Fruit fly (Drosophila melanogaster) whole organism, embryonic: ENCODE measurements around the gene Hrd3.

Experiments used
- Atf-2 ChIP-seq: fragments of 200-800 bp; sonication (Bioruptor generic); optimal IDR thresholded peaks from 2 replicates; lab custom pipeline; 2016; ENCODE audit warnings: missing biosample characterization, missing genetic modification characterization
- BEAF-32 ChIP-seq: fragments of 200-800 bp; sonication (Bioruptor generic); optimal IDR thresholded peaks from 3 replicates; lab custom pipeline; 2017; ENCODE audit warnings: missing biosample characterization, missing genetic modification characterization, mild to moderate bottlenecking, moderate library complexity, missing genetic modification reagents
- CG1024 ChIP-seq: fragments of 200-800 bp; sonication (Bioruptor generic); IDR thresholded peaks from 2 replicates; pipeline ENCODE4 v1.3.6; 2022; ENCODE audit warnings: missing biosample characterization, missing genetic modification characterization
- CG12299 ChIP-seq: fragments of 200-800 bp; sonication (Bioruptor generic); optimal IDR thresholded peaks from 2 replicates; lab custom pipeline; 2018; ENCODE audit warnings: missing biosample characterization, mild to moderate bottlenecking, missing genetic modification characterization
- CG15011 ChIP-seq: fragments of 200-800 bp; sonication (Bioruptor generic); optimal IDR thresholded peaks from 3 replicates; lab custom pipeline; 2018; ENCODE audit warnings: missing biosample characterization, mild to moderate bottlenecking, missing genetic modification characterization
- CG15601 ChIP-seq: fragments of 200-800 bp; sonication (Bioruptor generic); optimal IDR thresholded peaks from 3 replicates; lab custom pipeline; 2019; ENCODE audit warnings: missing biosample characterization, mild to moderate bottlenecking, missing genetic modification characterization, moderate library complexity
- CG15696 ChIP-seq: fragments of 200-800 bp; sonication (Bioruptor generic); optimal IDR thresholded peaks from 2 replicates; lab custom pipeline; 2019; ENCODE audit warnings: missing biosample characterization, mild to moderate bottlenecking, missing genetic modification characterization, moderate library complexity
- CG1602 ChIP-seq: fragments of 200-800 bp; sonication (Bioruptor generic); optimal IDR thresholded peaks from 3 replicates; lab custom pipeline; 2016; ENCODE audit warnings: missing biosample characterization, missing genetic modification characterization
- CG16813 ChIP-seq: fragments of 200-800 bp; sonication (Bioruptor generic); IDR thresholded peaks from 3 replicates; pipeline ENCODE4 v1.3.6; 2022; ENCODE audit warnings: missing biosample characterization, missing genetic modification characterization; ENCODE audit not compliant: partially characterized antibody
- CG17186 ChIP-seq: fragments of 200-800 bp; sonication (Bioruptor generic); optimal IDR thresholded peaks from 3 replicates; lab custom pipeline; 2017; ENCODE audit warnings: missing biosample characterization, missing genetic modification reagents, missing genetic modification characterization
- CG17385 ChIP-seq: fragments of 200-800 bp; sonication (Bioruptor generic); optimal IDR thresholded peaks from 3 replicates; lab custom pipeline; 2018; ENCODE audit warnings: missing biosample characterization, mild to moderate bottlenecking, missing genetic modification characterization
- CG17912 ChIP-seq: fragments of 200-800 bp; sonication (Bioruptor generic); optimal IDR thresholded peaks from 2 replicates; lab custom pipeline; 2018; ENCODE audit warnings: missing biosample characterization, mild to moderate bottlenecking, missing genetic modification characterization
- CG31224 ChIP-seq: fragments of 200-800 bp; sonication (Bioruptor generic); IDR thresholded peaks from 2 replicates; pipeline ENCODE4 v1.3.6; 2022; ENCODE audit warnings: missing biosample characterization, missing genetic modification characterization
- CG32532 ChIP-seq: fragments of 200-800 bp; sonication (Bioruptor generic); IDR thresholded peaks from 2 replicates; pipeline ENCODE4 v1.3.6; 2022; ENCODE audit warnings: missing biosample characterization, missing genetic modification characterization
- CG3726 ChIP-seq: fragments of 200-800 bp; sonication (Bioruptor generic); IDR thresholded peaks from 3 replicates; pipeline ENCODE4, ENCODE4 v1.3.6; 2022; ENCODE audit warnings: missing biosample characterization, missing genetic modification characterization
- CG3847 ChIP-seq: fragments of 200-800 bp; sonication (Bioruptor generic); IDR thresholded peaks from 2 replicates; pipeline ENCODE4 v1.3.6; 2022; ENCODE audit warnings: missing biosample characterization, missing genetic modification characterization
- CG4404 ChIP-seq: fragments of 200-800 bp; sonication (Bioruptor generic); IDR thresholded peaks from 2 replicates; pipeline ENCODE4 v1.3.6; 2022; ENCODE audit warnings: missing biosample characterization, missing genetic modification characterization
- CG6683 ChIP-seq: fragments of 200-800 bp; sonication (Bioruptor generic); optimal IDR thresholded peaks from 2 replicates; lab custom pipeline; 2017; ENCODE audit warnings: missing biosample characterization, mild to moderate bottlenecking, missing genetic modification characterization, missing genetic modification reagents
- CG6854 ChIP-seq: fragments of 200-800 bp; sonication (Bioruptor generic); optimal IDR thresholded peaks from 3 replicates; lab custom pipeline; 2017; ENCODE audit warnings: missing biosample characterization, mild to moderate bottlenecking, missing genetic modification characterization
- CG7372 ChIP-seq: fragments of 200-800 bp; sonication (Bioruptor generic); IDR thresholded peaks from 2 replicates; pipeline ENCODE4 v1.3.6; 2022; ENCODE audit warnings: missing biosample characterization, missing genetic modification characterization
- CG8359 ChIP-seq: fragments of 200-800 bp; sonication (Bioruptor generic); optimal IDR thresholded peaks from 2 replicates; lab custom pipeline; 2017; ENCODE audit warnings: missing biosample characterization, mild to moderate bottlenecking, missing genetic modification characterization, borderline replicate concordance
- CG8944 ChIP-seq: fragments of 200-800 bp; sonication (Bioruptor generic); optimal IDR thresholded peaks from 3 replicates; lab custom pipeline; 2016; ENCODE audit warnings: missing biosample characterization, missing genetic modification characterization
- CG9817 ChIP-seq: fragments of 200-800 bp; sonication (Bioruptor generic); optimal IDR thresholded peaks from 2 replicates; lab custom pipeline; 2018; ENCODE audit warnings: missing biosample characterization, mild to moderate bottlenecking, missing genetic modification characterization, moderate library complexity
- CG9876 ChIP-seq: fragments of 200-800 bp; sonication (Bioruptor generic); optimal IDR thresholded peaks from 2 replicates; lab custom pipeline; 2016; ENCODE audit warnings: missing biosample characterization, missing genetic modification characterization
- Camta ChIP-seq: fragments of 200-800 bp; sonication (Bioruptor generic); optimal IDR thresholded peaks from 2 replicates; lab custom pipeline; 2016; ENCODE audit warnings: missing biosample characterization, missing genetic modification characterization
- D19A ChIP-seq: fragments of 200-800 bp; optimal IDR thresholded peaks from 3 replicates; lab custom pipeline; 2019; ENCODE audit warnings: missing biosample characterization, mild to moderate bottlenecking, missing genetic modification characterization, moderate library complexity
- Fer1 ChIP-seq: fragments of 200-800 bp; sonication (Bioruptor generic); optimal IDR thresholded peaks from 2 replicates; lab custom pipeline; 2017; ENCODE audit warnings: missing biosample characterization, mild to moderate bottlenecking, missing genetic modification characterization
- HHEX ChIP-seq: fragments of 200-800 bp; sonication (Bioruptor generic); optimal IDR thresholded peaks from 3 replicates; lab custom pipeline; 2017; ENCODE audit warnings: missing biosample characterization, mild to moderate bottlenecking, missing genetic modification characterization, missing genetic modification reagents
- HmgD ChIP-seq: fragments of 200-800 bp; sonication (Bioruptor generic); optimal IDR thresholded peaks from 3 replicates; lab custom pipeline; 2016; ENCODE audit warnings: missing biosample characterization, missing genetic modification characterization
- Hr78 ChIP-seq, 2 experiments: fragments of 200-800 bp in 1 of 2; fragments of >200 bp in 1 of 2; sonication (Bioruptor generic) in 1 of 2; optimal IDR thresholded peaks; 2 replicates each; lab custom pipeline; 2017 to 2019; ENCODE audit warnings: missing biosample characterization in 2 of 2, missing genetic modification characterization in 2 of 2, mild to moderate bottlenecking in 1 of 2, moderate library complexity in 1 of 2
- Meics ChIP-seq: fragments of 200-800 bp; sonication (Bioruptor generic); optimal IDR thresholded peaks from 2 replicates; lab custom pipeline; 2017; ENCODE audit warnings: missing biosample characterization, mild to moderate bottlenecking, missing genetic modification characterization
- Myb ChIP-seq: fragments of 200-800 bp; sonication (Bioruptor generic); optimal IDR thresholded peaks from 2 replicates; lab custom pipeline; 2016; ENCODE audit warnings: missing biosample characterization, missing genetic modification characterization
- NK7.1 ChIP-seq: fragments of 200-800 bp; sonication (Bioruptor generic); optimal IDR thresholded peaks from 3 replicates; lab custom pipeline; 2016; ENCODE audit warnings: missing biosample characterization, missing genetic modification characterization
- Nf-YA ChIP-seq: fragments of 200-800 bp; sonication (Bioruptor generic); IDR thresholded peaks from 2 replicates; pipeline ENCODE4 v1.3.6; 2022; ENCODE audit warnings: missing biosample characterization, missing genetic modification characterization
- Side ChIP-seq: fragments of 200-800 bp; sonication (Bioruptor generic); optimal IDR thresholded peaks from 2 replicates; lab custom pipeline; 2016; ENCODE audit warnings: missing biosample characterization, missing genetic modification characterization
- Six4 ChIP-seq: fragments of 200-800 bp; sonication (Bioruptor generic); optimal IDR thresholded peaks from 2 replicates; lab custom pipeline; 2016; ENCODE audit warnings: missing biosample characterization, missing genetic modification characterization
- Trl ChIP-seq, 3 experiments: fragments of >200 bp in 2 of 3; fragments of 200-800 bp in 1 of 3; sonication (Bioruptor generic) in 1 of 3; optimal IDR thresholded peaks; 2 replicates in 1 of 3; 3 replicates in 2 of 3; lab custom pipeline; 2016 to 2017; ENCODE audit warnings: missing biosample characterization in 1 of 3, missing genetic modification characterization in 1 of 3
- ap ChIP-seq: fragments of 200-800 bp; sonication (Bioruptor generic); IDR thresholded peaks from 2 replicates; pipeline ENCODE4 v1.3.6; 2022; ENCODE audit warnings: missing biosample characterization, missing genetic modification characterization
- btn ChIP-seq: fragments of 200-800 bp; sonication (Bioruptor generic); optimal IDR thresholded peaks from 2 replicates; lab custom pipeline; 2016; ENCODE audit warnings: missing biosample characterization, missing genetic modification characterization
- cg ChIP-seq: fragments of 200-800 bp; sonication (Bioruptor generic); optimal IDR thresholded peaks from 3 replicates; lab custom pipeline; 2019; ENCODE audit warnings: missing biosample characterization, mild to moderate bottlenecking, missing genetic modification characterization, moderate library complexity
- crp ChIP-seq, 2 experiments: fragments of 200-800 bp; sonication (Bioruptor generic); optimal IDR thresholded peaks; 2 replicates in 1 of 2; 3 replicates in 1 of 2; lab custom pipeline; 2017; ENCODE audit warnings: missing biosample characterization in 2 of 2, missing genetic modification characterization in 2 of 2, mild to moderate bottlenecking in 1 of 2, moderate library complexity in 1 of 2
- fd3F ChIP-seq: fragments of 200-800 bp; sonication (Bioruptor generic); optimal IDR thresholded peaks from 2 replicates; lab custom pipeline; 2018; ENCODE audit warnings: missing biosample characterization, mild to moderate bottlenecking, missing genetic modification characterization, moderate library complexity
- ind ChIP-seq: fragments of 200-800 bp; sonication (Bioruptor generic); optimal IDR thresholded peaks from 3 replicates; lab custom pipeline; 2016; ENCODE audit warnings: missing biosample characterization, missing genetic modification characterization
- mam ChIP-seq: fragments of 200-800 bp; sonication (Bioruptor generic); optimal IDR thresholded peaks from 3 replicates; lab custom pipeline; 2016; ENCODE audit warnings: missing biosample characterization, missing genetic modification characterization
- odd ChIP-seq: fragments of 200-800 bp; sonication (Bioruptor generic); optimal IDR thresholded peaks from 2 replicates; lab custom pipeline; 2017; ENCODE audit warnings: missing biosample characterization, mild to moderate bottlenecking, missing genetic modification characterization
- psq ChIP-seq: fragments of 200-800 bp; sonication (Bioruptor generic); optimal IDR thresholded peaks from 2 replicates; lab custom pipeline; 2017; ENCODE audit warnings: missing biosample characterization, missing genetic modification characterization
- ro ChIP-seq: fragments of 200-800 bp; sonication (Bioruptor generic); IDR thresholded peaks from 2 replicates; pipeline ENCODE4 v1.3.6; 2022; ENCODE audit warnings: missing biosample characterization, missing genetic modification characterization
- sc ChIP-seq, 3 experiments: fragments of >200 bp in 2 of 3; fragments of 200-800 bp in 1 of 3; sonication (Bioruptor generic) in 1 of 3; optimal IDR thresholded peaks; 2 replicates in 2 of 3; 3 replicates in 1 of 3; lab custom pipeline; 2017; ENCODE audit warnings: mild to moderate bottlenecking in 1 of 3, missing biosample characterization in 1 of 3, missing genetic modification characterization in 1 of 3, missing genetic modification reagents in 1 of 3
- sd ChIP-seq: fragments of 200-800 bp; sonication (Bioruptor generic); optimal IDR thresholded peaks from 3 replicates; lab custom pipeline; 2018; ENCODE audit warnings: missing biosample characterization, mild to moderate bottlenecking, missing genetic modification characterization, moderate library complexity

The Hrd3 gene

DNA sequence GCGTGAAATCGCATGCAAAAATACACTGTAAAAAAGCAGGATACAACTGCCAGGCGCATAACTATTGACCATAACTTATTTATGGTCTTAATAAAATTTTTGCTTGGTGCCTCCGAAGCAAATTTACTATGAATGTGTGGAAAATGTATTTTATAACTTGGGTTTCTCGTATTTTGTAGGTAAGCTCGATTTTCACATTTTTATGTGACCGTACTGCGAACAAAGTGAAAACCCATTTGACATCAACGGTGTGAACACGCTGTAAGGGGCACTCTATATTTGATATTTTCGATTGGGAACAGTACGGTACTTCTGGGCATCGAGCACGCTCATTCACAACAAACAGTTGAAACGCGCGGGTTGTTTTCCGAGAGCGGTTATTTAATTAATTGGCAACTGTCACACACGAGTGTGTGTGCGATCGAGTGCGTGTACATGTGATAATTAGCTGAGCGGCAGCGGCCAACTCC lies 23.1 kb upstream of the Hrd3 start, which contains the start of the genes Nup98-96 and mbc (continued):
- peak; percentile 79 for TF ChIP-seq Myb
- peak; percentile 68 for TF ChIP-seq D19A (tag; lab: Kevin White, UChicago)
- peak; percentile 58 for TF ChIP-seq btn (GFP tag; lab: Kevin White, UChicago)
- TF ChIP-seq CG15601 (tag; lab: Kevin White, UChicago), result peak; percentile 83
- peak; percentile 80 for TF ChIP-seq BEAF-32
- no peak for TF ChIP-seq CG6854
- TF ChIP-seq ind (GFP tag; lab: Kevin White, UChicago), result peak; percentile 89
- TF ChIP-seq CG9876 (GFP tag; lab: Kevin White, UChicago), result peak; percentile 91
- peak; percentile 78 for TF ChIP-seq cg
- no peak; the same call in 2 of the 3 replicates for TF ChIP-seq CG16813 (GFP tag; lab: Robert Waterston, UW)
- TF ChIP-seq CG15696, result peak; percentile 87
- no peak for TF ChIP-seq Hr78 (GFP tag; optimal IDR thresholded peaks at IDR 0.05; lab: Kevin White, UChicago)
- peak; percentile 89 for TF ChIP-seq Side (GFP tag; lab: Kevin White, UChicago)
- peak; percentile 47 for TF ChIP-seq odd
- TF ChIP-seq sc (optimal IDR thresholded peaks at IDR 0.05; lab: Kevin White, UChicago), result no peak
- TF ChIP-seq sc (GFP tag; optimal IDR thresholded peaks at IDR 0.05; lab: Kevin White, UChicago), result peak; percentile 63
- TF ChIP-seq psq (GFP tag; lab: Kevin White, UChicago), result peak; percentile 50
- TF ChIP-seq HmgD (GFP tag; lab: Kevin White, UChicago), result peak; percentile 96
- TF ChIP-seq ap, result peak; percentile 33; the same call in 1 of the 2 replicates
- TF ChIP-seq CG3847 (GFP tag; lab: Robert Waterston, UW), result peak; percentile 91
- peak; percentile 88 for TF ChIP-seq CG4404 (GFP tag; lab: Robert Waterston, UW)
- TF ChIP-seq CG17385 (GFP tag; lab: Kevin White, UChicago), result peak; percentile 53
- TF ChIP-seq CG6683 (GFP tag; lab: Kevin White, UChicago), result no peak
- peak; percentile 59 for TF ChIP-seq Fer1 (GFP tag; lab: Kevin White, UChicago)
- peak; percentile 85 for TF ChIP-seq Camta (GFP tag; lab: Kevin White, UChicago)
- TF ChIP-seq Meics (GFP tag; lab: Kevin White, UChicago), result peak; percentile 79
- TF ChIP-seq CG3726 (GFP tag; lab: Robert Waterston, UW), result peak; percentile 75; the same call in 2 of the 3 replicates
- peak; percentile 80 for TF ChIP-seq CG12299 (tag; lab: Kevin White, UChicago)
- TF ChIP-seq Six4 (GFP tag; lab: Kevin White, UChicago), result peak; percentile 67
- peak; percentile 67 for TF ChIP-seq NK7.1 (GFP tag; lab: Kevin White, UChicago)
- TF ChIP-seq CG9817 (tag; lab: Kevin White, UChicago), result peak; percentile 90
- TF ChIP-seq Trl (optimal IDR thresholded peaks at IDR 0.05; lab: Kevin White, UChicago), result peak in 1 of 2 experiments; percentile 24
- peak; percentile 90 for TF ChIP-seq Trl (GFP tag; optimal IDR thresholded peaks at IDR 0.05; lab: Kevin White, UChicago)
- TF ChIP-seq CG32532 (GFP tag; lab: Robert Waterston, UW), result peak; percentile 85
- TF ChIP-seq CG1602, result peak; percentile 91
- peak; percentile 93 for TF ChIP-seq CG8944 (GFP tag; lab: Kevin White, UChicago)
- peak; percentile 61 for TF ChIP-seq CG31224
- TF ChIP-seq sd, result peak; percentile 76
- TF ChIP-seq Atf-2 (GFP tag; lab: Kevin White, UChicago), result peak; percentile 87
- TF ChIP-seq CG15011 (GFP tag; lab: Kevin White, UChicago), result peak; percentile 27
- no peak for TF ChIP-seq CG17912
- TF ChIP-seq Nf-YA (GFP tag; lab: Robert Waterston, UW), result no peak
- peak; percentile 85 for TF ChIP-seq CG17186
- no peak; the same call in none of the 2 replicates for TF ChIP-seq CG1024 (GFP tag; lab: Robert Waterston, UW)
- peak; percentile 54 for TF ChIP-seq HHEX
- no peak for TF ChIP-seq ro (GFP tag; lab: Robert Waterston, UW)
- peak; percentile 4 for TF ChIP-seq CG8359 (GFP tag; lab: Kevin White, UChicago)
- TF ChIP-seq crp (GFP tag; optimal IDR thresholded peaks at IDR 0.05; lab: Kevin White, UChicago), result peak in 1 of 2 experiments; percentile 56
- TF ChIP-seq fd3F (GFP tag; lab: Kevin White, UChicago), result peak; percentile 63
- TF ChIP-seq mam, result peak; percentile 96
- TF ChIP-seq CG7372 (GFP tag; lab: Robert Waterston, UW), result peak; percentile 82
